Worm (Caenorhabditis elegans): ENCODE results near the gene Y40C7B.4.

Y40C7B.4 gene

ce11 chrX:17217050-17217813 lies 39.4 kb downstream of the Y40C7B.4 start, which contains the start of gene acdh-7:
TSS of gene acdh-7 (minus strand) at chrX:17217105.
- TF ChIP-seq elt-2 (tag; optimal IDR thresholded peaks at IDR 0.05), result peak; percentile 24
- TF ChIP-seq nhr-90 (tag; optimal IDR thresholded peaks at IDR 0.05; ENCODE audit: poor library complexity), result no peak
- peak; percentile 26 for TF ChIP-seq lin-14 (GFP tag; optimal IDR thresholded peaks at IDR 0.05)
- no peak for TF ChIP-seq C16A3.4 (tag; optimal IDR thresholded peaks at IDR 0.05)
- no peak for TF ChIP-seq nhr-12 (tag; optimal IDR thresholded peaks at IDR 0.05)
- TF ChIP-seq elt-3 (tag; optimal IDR thresholded peaks at IDR 0.05), result peak in 2 of 6 experiments; percentile 3 to 69
- TF ChIP-seq blmp-1 (tag; optimal IDR thresholded peaks at IDR 0.05), result peak; percentile 66
- TF ChIP-seq C34B4.2 (tag; optimal IDR thresholded peaks at IDR 0.05), result no peak
- no peak for TF ChIP-seq ama-1 (optimal IDR thresholded peaks at IDR 0.05)
- no peak for TF ChIP-seq alr-1 (tag; optimal IDR thresholded peaks at IDR 0.05; ENCODE audit: borderline replicate concordance)
- TF ChIP-seq ceh-88 (GFP tag; IDR thresholded peaks at IDR 0.05), result no peak
- peak; percentile 42 for TF ChIP-seq rnt-1 (tag; optimal IDR thresholded peaks at IDR 0.05)
- TF ChIP-seq nhr-20 (tag; optimal IDR thresholded peaks at IDR 0.05), result peak; percentile 12
- peak; percentile 21 for TF ChIP-seq nhr-71 (tag; optimal IDR thresholded peaks at IDR 0.05)
- TF ChIP-seq jun-1 (tag; optimal IDR thresholded peaks at IDR 0.05), result no peak
- no peak for TF ChIP-seq dsc-1 (tag; optimal IDR thresholded peaks at IDR 0.05)
- TF ChIP-seq ztf-4 (tag; optimal IDR thresholded peaks at IDR 0.05), result no peak
- no peak for TF ChIP-seq aha-1 (tag; optimal IDR thresholded peaks at IDR 0.05)

DNA sequence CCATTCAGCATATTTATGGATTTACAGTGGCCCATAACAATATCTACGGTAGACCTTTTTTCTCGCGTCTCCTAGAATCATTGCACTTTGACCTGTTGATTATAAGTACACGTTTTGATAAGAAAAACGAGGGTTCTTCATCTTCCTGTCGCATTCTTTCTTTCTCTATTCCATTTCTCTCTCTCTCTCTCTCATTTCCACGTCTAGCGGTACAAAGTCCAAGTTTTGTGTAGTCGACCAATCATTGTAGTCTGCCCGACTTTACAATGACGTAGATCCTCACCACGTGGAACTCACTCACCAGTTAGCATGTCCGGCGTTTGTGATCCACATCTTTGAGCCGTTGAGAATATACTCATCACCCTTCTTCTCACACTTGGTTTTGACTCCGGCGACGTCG lies 40.4 kb downstream of the Y40C7B.4 start:
- TF ChIP-seq C16A3.4 (tag; optimal IDR thresholded peaks at IDR 0.05) (peak; percentile 26), unc-98 (GFP tag; IDR thresholded peaks at IDR 0.05) (no peak), ets-5 (GFP tag; IDR thresholded peaks at IDR 0.05) (no peak), ztf-11 (tag; optimal IDR thresholded peaks at IDR 0.05) (no peak), sup-37 (GFP tag; optimal IDR thresholded peaks at IDR 0.05) (no peak), snpc-4 (tag; optimal IDR thresholded peaks at IDR 0.05) (no peak), skn-1 (tag; optimal IDR thresholded peaks at IDR 0.05) (no peak), sptf-1 (tag; optimal IDR thresholded peaks at IDR 0.05) (no peak), isw-1 (GFP tag; IDR thresholded peaks at IDR 0.05) (no peak), hpl-2 (GFP tag; optimal IDR thresholded peaks at IDR 0.05) (no peak), ceh-90 (tag; optimal IDR thresholded peaks at IDR 0.05) (no peak), fos-1 (tag; optimal IDR thresholded peaks at IDR 0.05) (no peak), mab-9 (GFP tag; IDR thresholded peaks at IDR 0.05) (no peak), jun-1 (tag; optimal IDR thresholded peaks at IDR 0.05) (no peak), xbp-1 (tag; optimal IDR thresholded peaks at IDR 0.05) (peak; percentile 89), C04F5.9 (tag; optimal IDR thresholded peaks at IDR 0.05) (no peak), ztf-4 (tag; optimal IDR thresholded peaks at IDR 0.05) (peak; percentile 34), nhr-77 (tag; optimal IDR thresholded peaks at IDR 0.05) (no peak), ama-1 (optimal IDR thresholded peaks at IDR 0.05) (no peak), nhr-85 (tag) (peak; percentile 75), vab-15 (tag; optimal IDR thresholded peaks at IDR 0.05) (no peak), hlh-17 (GFP tag; optimal IDR thresholded peaks at IDR 0.05; ENCODE audit: borderline replicate concordance) (no peak), elt-2 (tag; optimal IDR thresholded peaks at IDR 0.05) (peak; percentile 39), nhr-20 (tag; optimal IDR thresholded peaks at IDR 0.05) (peak; percentile 85), ceh-82 (tag; optimal IDR thresholded peaks at IDR 0.05) (no peak), unc-86 (tag; optimal IDR thresholded peaks at IDR 0.05) (no peak), blmp-1 (tag; optimal IDR thresholded peaks at IDR 0.05) (peak; percentile 50), pag-3 (tag; optimal IDR thresholded peaks at IDR 0.05; ENCODE audit: borderline replicate concordance, insufficient read depth) (no peak), nhr-19 (GFP tag; conservative IDR thresholded peaks at IDR 0.05) (peak; percentile 64), ces-1 (GFP tag; optimal IDR thresholded peaks at IDR 0.05) (no peak), ceh-8 (GFP tag; optimal IDR thresholded peaks at IDR 0.05) (no peak), efl-1 (optimal IDR thresholded peaks at IDR 0.05) (no peak), efl-1 (GFP tag; optimal IDR thresholded peaks at IDR 0.05 in 1 of 2) (no peak), nhr-47 (tag; optimal IDR thresholded peaks at IDR 0.05) (no peak), irx-1 (tag; optimal IDR thresholded peaks at IDR 0.05) (no peak), nhr-12 (tag; optimal IDR thresholded peaks at IDR 0.05) (peak; percentile 22), elt-3 (tag; optimal IDR thresholded peaks at IDR 0.05) (peak in 5 of 6 experiments; percentile 33 to 74 (median 64)), sox-4 (tag; optimal IDR thresholded peaks at IDR 0.05) (no peak), pqm-1 (tag; optimal IDR thresholded peaks at IDR 0.05) (no peak), nhr-11 (tag; optimal IDR thresholded peaks at IDR 0.05) (peak; percentile 12)

Data from whole organism, L1 larva.